Fruit fly (Drosophila melanogaster): ENCODE measurements around the gene CG10710.

dm6 chr3L:13495065-13495464, 24.3 kb downstream of the CG10710 start:
- TF ChIP-seq Sox102F (GFP tag; optimal IDR thresholded peaks at IDR 0.05) (no peak), Hr39 (GFP tag; optimal IDR thresholded peaks at IDR 0.05) (no peak), CG8319 (GFP tag; optimal IDR thresholded peaks at IDR 0.05) (peak; percentile 43), fd85E (GFP tag; optimal IDR thresholded peaks at IDR 0.05) (no peak), CG16779 (tag; optimal IDR thresholded peaks at IDR 0.05) (peak; percentile 95)

Data from whole organism, prepupa.